Fruit fly (Drosophila melanogaster) whole organism, adult: ENCODE data around the gene Aven.

Source experiments
- Hr96 ChIP-seq: fragments of 200-800 bp; sonication (Bioruptor generic); optimal IDR thresholded peaks from 2 replicates; lab custom pipeline; 2016; ENCODE audit warnings: missing biosample characterization, missing genetic modification characterization
- bab1 ChIP-seq: fragments of 200-800 bp; sonication (Bioruptor generic); optimal IDR thresholded peaks from 3 replicates; lab custom pipeline; 2019; ENCODE audit warnings: missing biosample characterization, mild to moderate bottlenecking, missing genetic modification characterization, moderate library complexity
- cic ChIP-seq: fragments of 200-800 bp; sonication (Bioruptor generic); optimal IDR thresholded peaks from 2 replicates; lab custom pipeline; 2017; ENCODE audit warnings: missing biosample characterization, mild to moderate bottlenecking, missing genetic modification characterization, moderate library complexity
- cnc ChIP-seq, 2 experiments: fragments of >200 bp; optimal IDR thresholded peaks; 2 replicates each; lab custom pipeline; 2017

dm6 chrX:12592121-12592466 is 37.3 kb downstream of the Aven start, which contains the start of gene LIMK1:
- no peak for TF ChIP-seq Hr96 (GFP tag; lab: Kevin White, UChicago)
- no peak for TF ChIP-seq cic (GFP tag; lab: Kevin White, UChicago)
- TF ChIP-seq cnc (optimal IDR thresholded peaks at IDR 0.05; lab: Kevin White, UChicago): no peak
- TF ChIP-seq bab1 (GFP tag; lab: Kevin White, UChicago): peak; percentile 32
